Worm (Caenorhabditis elegans) whole organism, L4 larva: ENCODE data around the gene pitp-1.
A peak's percentile ranks its signal among the peaks of the same experiment; 100 is the strongest.

ENCODE experiments used
- F26F4.8 ChIP-seq: fragments of 200-800 bp; sonication (Bioruptor generic); conservative IDR thresholded peaks from 2 replicates; pipeline ENCODE4 v1.3.6; 2022; ENCODE audit warnings: missing genetic modification characterization, missing compliant biosample characterization
- F37D6.2 ChIP-seq: sonication (generic microtip); optimal IDR thresholded peaks from 2 replicates; lab custom pipeline; 2016; ENCODE audit warnings: mild to moderate bottlenecking, missing genetic modification characterization, missing compliant biosample characterization
- F44E2.7 ChIP-seq: fragments of 200-800 bp; sonication (Bioruptor generic); IDR thresholded peaks from 2 replicates; pipeline ENCODE4 v2.1.2; 2022; ENCODE audit warnings: missing genetic modification characterization, missing compliant biosample characterization
- R02D3.7 ChIP-seq: fragments of 150-350 bp; sonication (generic microtip); optimal IDR thresholded peaks from 3 replicates; lab custom pipeline; 2014; ENCODE audit warnings: missing biosample characterization, missing genetic modification characterization
- Y105C5A.15 ChIP-seq: fragments of 200-800 bp; sonication (Bioruptor generic); IDR thresholded peaks from 2 replicates; pipeline ENCODE4 v1.3.6; 2022; ENCODE audit warnings: missing genetic modification characterization, missing compliant biosample characterization
- Y5F2A.4 ChIP-seq: fragments of 200-800 bp; sonication (Bioruptor generic); optimal IDR thresholded peaks from 2 replicates; lab custom pipeline; 2018; ENCODE audit warnings: mild to moderate bottlenecking, missing genetic modification characterization, missing compliant biosample characterization
- ZK337.2 ChIP-seq: fragments of 200-800 bp; sonication (Bioruptor generic); IDR thresholded peaks from 2 replicates; pipeline ENCODE4 v1.3.6; 2022; ENCODE audit warnings: missing genetic modification reagents, missing genetic modification characterization, missing compliant biosample characterization
- aha-1 ChIP-seq: fragments of 150-350 bp; peaks from one replicate; lab custom pipeline; 2014; ENCODE audit warnings: missing biosample characterization, missing genetic modification characterization
- ama-1 ChIP-seq: fragments of 150-350 bp; optimal IDR thresholded peaks from 2 replicates; lab custom pipeline; 2014; ENCODE audit warnings: inconsistent platforms, mixed read lengths
- arid-1 ChIP-seq: fragments of 200-800 bp; sonication (Bioruptor generic); conservative IDR thresholded peaks from 2 replicates; pipeline ENCODE4 v1.3.6; 2022; ENCODE audit warnings: missing genetic modification reagents, missing genetic modification characterization, missing compliant biosample characterization
- ceh-20 ChIP-seq: fragments of 200-800 bp; sonication (Bioruptor generic); IDR thresholded peaks from 2 replicates; pipeline ENCODE4 v1.3.6; 2022; ENCODE audit warnings: missing genetic modification reagents, missing genetic modification characterization, missing compliant biosample characterization
- ceh-32 ChIP-seq: sonication (generic microtip); optimal IDR thresholded peaks from 2 replicates; lab custom pipeline; 2016; ENCODE audit warnings: mild to moderate bottlenecking, missing genetic modification characterization, missing compliant biosample characterization; ENCODE audit not compliant: poor library complexity
- ceh-62 ChIP-seq: sonication (generic microtip); optimal IDR thresholded peaks from 2 replicates; lab custom pipeline; 2017; ENCODE audit warnings: missing biosample characterization, missing genetic modification characterization
- ceh-82 ChIP-seq: sonication (generic microtip); optimal IDR thresholded peaks from 2 replicates; lab custom pipeline; 2017; ENCODE audit warnings: missing biosample characterization, missing genetic modification characterization
- ces-1 ChIP-seq: fragments of 150-350 bp; sonication (generic microtip); optimal IDR thresholded peaks from 4 replicates; lab custom pipeline; 2014; ENCODE audit warnings: missing biosample characterization, missing genetic modification reagents, missing genetic modification characterization
- cey-2 ChIP-seq: sonication (generic microtip); optimal IDR thresholded peaks from 3 replicates; lab custom pipeline; 2017; ENCODE audit warnings: missing genetic modification characterization, mild to moderate bottlenecking, missing compliant biosample characterization, antibody characterized with exemption, borderline replicate concordance; ENCODE audit not compliant: insufficient read depth
- daf-12 ChIP-seq: fragments of 150-350 bp; optimal IDR thresholded peaks from 2 replicates; lab custom pipeline; 2014; ENCODE audit warnings: missing biosample characterization, missing genetic modification reagents, missing genetic modification characterization
- duxl-1 ChIP-seq: sonication (generic microtip); optimal IDR thresholded peaks from 2 replicates; lab custom pipeline; 2016; ENCODE audit warnings: mild to moderate bottlenecking, missing genetic modification characterization, moderate library complexity, missing compliant biosample characterization; ENCODE audit not compliant: poor library complexity
- egl-27 ChIP-seq: sonication (generic microtip); optimal IDR thresholded peaks from 3 replicates; lab custom pipeline; 2017; ENCODE audit warnings: missing biosample characterization, missing genetic modification reagents, missing genetic modification characterization
- hlh-30 ChIP-seq: sonication (generic microtip); optimal IDR thresholded peaks from 2 replicates; lab custom pipeline; 2017; ENCODE audit warnings: antibody characterized with exemption, mild to moderate bottlenecking, missing genetic modification characterization, missing compliant biosample characterization; ENCODE audit not compliant: insufficient read depth
- lim-7 ChIP-seq: fragments of 200-800 bp; sonication (Bioruptor generic); IDR thresholded peaks from 2 replicates; pipeline ENCODE4 v1.3.6; 2022; ENCODE audit warnings: missing genetic modification characterization, missing compliant biosample characterization
- lin-1 ChIP-seq: fragments of 200-800 bp; sonication (Bioruptor generic); IDR thresholded peaks from 2 replicates; pipeline ENCODE4 v1.3.6; 2022; ENCODE audit warnings: missing genetic modification reagents, missing genetic modification characterization, missing compliant biosample characterization
- lin-39 ChIP-seq: fragments of 150-350 bp; optimal IDR thresholded peaks from 2 replicates; lab custom pipeline; 2014; ENCODE audit warnings: missing biosample characterization, missing genetic modification reagents, missing genetic modification characterization
- lir-3 ChIP-seq: sonication (generic microtip); optimal IDR thresholded peaks from 2 replicates; lab custom pipeline; 2016; ENCODE audit warnings: mild to moderate bottlenecking, missing genetic modification characterization, missing compliant biosample characterization
- lsy-2 ChIP-seq, 2 experiments: fragments of 150-350 bp in 1 of 2; sonication (generic microtip) in 1 of 2; optimal IDR thresholded peaks; 2 replicates each; lab custom pipeline; 2014 to 2017; ENCODE audit warnings: missing biosample characterization in 2 of 2, missing genetic modification characterization in 2 of 2
- madf-9 ChIP-seq: fragments of 200-800 bp; sonication (Bioruptor generic); conservative IDR thresholded peaks from 2 replicates; pipeline ENCODE4 v1.3.6; 2022; ENCODE audit warnings: missing genetic modification reagents, missing genetic modification characterization, missing compliant biosample characterization
- mdt-29 ChIP-seq: fragments of 200-800 bp; sonication (Bioruptor generic); IDR thresholded peaks from 2 replicates; pipeline ENCODE4 v1.3.6; 2022; ENCODE audit warnings: missing genetic modification reagents, missing genetic modification characterization, missing compliant biosample characterization
- mep-1 ChIP-seq: fragments of 150-350 bp; sonication (generic microtip); optimal IDR thresholded peaks from 3 replicates; lab custom pipeline; 2014; ENCODE audit warnings: missing biosample characterization, missing genetic modification characterization
- mxl-2 ChIP-seq: fragments of 200-800 bp; sonication (Bioruptor generic); conservative IDR thresholded peaks from 2 replicates; pipeline ENCODE4 v1.3.6; 2022; ENCODE audit warnings: missing genetic modification reagents, missing genetic modification characterization, missing compliant biosample characterization
- nhr-102 ChIP-seq: sonication (generic microtip); optimal IDR thresholded peaks from 2 replicates; lab custom pipeline; 2016; ENCODE audit warnings: mild to moderate bottlenecking, missing genetic modification characterization, moderate library complexity, missing compliant biosample characterization
- nhr-11 ChIP-seq: fragments of 150-350 bp; optimal IDR thresholded peaks from 2 replicates; lab custom pipeline; 2014; ENCODE audit warnings: missing biosample characterization, missing genetic modification characterization
- nhr-111 ChIP-seq: fragments of 200-800 bp; sonication (Bioruptor generic); optimal IDR thresholded peaks from 2 replicates; lab custom pipeline; 2018; ENCODE audit warnings: mild to moderate bottlenecking, missing genetic modification characterization, missing compliant biosample characterization
- nhr-25 ChIP-seq: sonication (generic microtip); optimal IDR thresholded peaks from 2 replicates; lab custom pipeline; 2017; ENCODE audit warnings: missing genetic modification characterization, mild to moderate bottlenecking, missing compliant biosample characterization, antibody characterized with exemption, moderate library complexity, borderline replicate concordance; ENCODE audit not compliant: insufficient read depth
- nhr-28 ChIP-seq: fragments of 150-350 bp; optimal IDR thresholded peaks from 2 replicates; lab custom pipeline; 2014; ENCODE audit warnings: missing biosample characterization, missing genetic modification characterization
- nhr-41 ChIP-seq: fragments of 200-800 bp; sonication (Bioruptor generic); IDR thresholded peaks from 2 replicates; pipeline ENCODE4 v1.3.6; 2022; ENCODE audit warnings: missing genetic modification reagents, missing genetic modification characterization, missing compliant biosample characterization
- nhr-48 ChIP-seq: sonication (generic microtip); optimal IDR thresholded peaks from 2 replicates; lab custom pipeline; 2016; ENCODE audit warnings: mild to moderate bottlenecking, missing genetic modification characterization, missing compliant biosample characterization
- nhr-76 ChIP-seq: fragments of 150-350 bp; optimal IDR thresholded peaks from 2 replicates; lab custom pipeline; 2014; ENCODE audit warnings: missing biosample characterization, missing genetic modification characterization
- php-3 ChIP-seq: fragments of 200-800 bp; sonication (Bioruptor generic); IDR thresholded peaks from 2 replicates; pipeline ENCODE4 v1.3.6; 2022; ENCODE audit warnings: missing genetic modification reagents, missing genetic modification characterization, missing compliant biosample characterization
- rbr-2 ChIP-seq: sonication (generic microtip); optimal IDR thresholded peaks from 2 replicates; lab custom pipeline; 2016; ENCODE audit warnings: missing genotype, missing genetic modification characterization, missing compliant biosample characterization
- sdz-12 ChIP-seq: fragments of 200-800 bp; sonication (Bioruptor generic); optimal IDR thresholded peaks from 2 replicates; lab custom pipeline; 2018; ENCODE audit warnings: mild to moderate bottlenecking, missing genetic modification characterization, missing compliant biosample characterization
- set-16 ChIP-seq: fragments of 200-800 bp; sonication (Bioruptor generic); IDR thresholded peaks from 2 replicates; pipeline ENCODE4 v1.3.6; 2022; ENCODE audit warnings: missing genetic modification reagents, missing genetic modification characterization, missing compliant biosample characterization
- snpc-1.2 ChIP-seq: fragments of 200-800 bp; sonication (Bioruptor generic); IDR thresholded peaks from 2 replicates; pipeline ENCODE4 v1.3.6; 2022; ENCODE audit warnings: missing genetic modification reagents, missing genetic modification characterization, missing compliant biosample characterization
- tag-97 ChIP-seq: fragments of 200-800 bp; sonication (Bioruptor generic); IDR thresholded peaks from 2 replicates; pipeline ENCODE4 v1.3.6; 2022; ENCODE audit warnings: missing genetic modification characterization, missing compliant biosample characterization
- tra-1 ChIP-seq: fragments of 200-800 bp; sonication (Bioruptor generic); IDR thresholded peaks from 2 replicates; pipeline ENCODE4 v1.3.6; 2022; ENCODE audit warnings: missing genetic modification reagents, missing genetic modification characterization, missing compliant biosample characterization
- unc-39 ChIP-seq: sonication (generic microtip); optimal IDR thresholded peaks from 2 replicates; lab custom pipeline; 2017; ENCODE audit warnings: missing biosample characterization, missing genetic modification characterization
- unc-62 ChIP-seq, 3 experiments: fragments of 150-350 bp in 1 of 3; sonication (generic microtip); optimal IDR thresholded peaks in 2 of 3; peaks in 1 of 3; 1 replicate in 1 of 3; 2 replicates in 2 of 3; lab custom pipeline; 2014 to 2017; ENCODE audit warnings: missing biosample characterization in 3 of 3, missing genetic modification characterization in 3 of 3, missing genetic modification reagents in 3 of 3, missing genotype in 1 of 3
- zfp-2 ChIP-seq: sonication (generic microtip); optimal IDR thresholded peaks from 2 replicates; lab custom pipeline; 2016; ENCODE audit warnings: mild to moderate bottlenecking, missing genetic modification characterization, missing compliant biosample characterization
- zfp-3 ChIP-seq: fragments of 200-800 bp; sonication (Bioruptor generic); conservative IDR thresholded peaks from 2 replicates; pipeline ENCODE4 v1.3.6; 2022; ENCODE audit warnings: missing genetic modification reagents, missing genetic modification characterization, missing compliant biosample characterization
- zip-11 ChIP-seq: fragments of 200-800 bp; sonication (Bioruptor generic); IDR thresholded peaks from 2 replicates; pipeline ENCODE4 v1.3.6; 2022; ENCODE audit warnings: missing genetic modification characterization, missing compliant biosample characterization
- ztf-11 ChIP-seq: fragments of 150-350 bp; optimal IDR thresholded peaks from 2 replicates; lab custom pipeline; 2014; ENCODE audit warnings: missing biosample characterization, missing genetic modification characterization
- ztf-7 ChIP-seq: fragments of 150-350 bp; optimal IDR thresholded peaks from 2 replicates; lab custom pipeline; 2014; ENCODE audit warnings: missing biosample characterization, missing genetic modification characterization

The pitp-1 gene

DNA sequence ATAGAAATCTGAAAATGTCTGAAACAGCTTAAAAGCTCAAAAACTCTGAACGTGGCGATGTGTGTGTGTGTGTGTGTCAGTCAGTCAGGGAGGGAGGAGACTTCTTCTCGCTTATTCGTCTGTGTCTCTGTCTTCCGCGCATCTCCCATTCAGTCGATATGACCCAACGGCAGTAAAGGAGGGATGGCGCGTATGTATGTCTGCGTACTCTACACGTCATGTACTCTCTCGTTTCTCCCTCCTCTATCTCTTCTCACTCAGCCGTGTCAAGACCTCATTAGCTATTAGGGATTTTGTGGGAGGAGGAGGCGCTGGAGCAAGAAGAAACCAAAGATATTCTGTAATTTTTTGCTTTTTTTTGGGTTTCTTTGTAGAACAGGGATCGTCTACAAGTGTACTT lies 2.4 kb upstream of the pitp-1 start (continued):
- peak; percentile 15 for TF ChIP-seq F37D6.2 (tag; lab: Kevin White, UChicago)
- TF ChIP-seq madf-9 (GFP tag; lab: Robert Waterston, UW), result 0 out of 2 replicates have a peak, but pooled peaks have one; percentile 12
- no peak for TF ChIP-seq ama-1 (lab: Kevin White, UChicago)
- no peak for TF ChIP-seq daf-12
- TF ChIP-seq nhr-11 (tag; lab: Kevin White, UChicago), result no peak
- TF ChIP-seq lsy-2 (tag; optimal IDR thresholded peaks at IDR 0.05; lab: Kevin White, UChicago), result peak; percentile 57 to 62
- no peak for TF ChIP-seq R02D3.7 (tag; lab: Kevin White, UChicago)
- no peak for TF ChIP-seq set-16
- TF ChIP-seq nhr-41 (GFP tag; lab: Robert Waterston, UW), result no peak
- no peak for TF ChIP-seq Y105C5A.15
- TF ChIP-seq rbr-2 (tag; lab: Kevin White, UChicago), result peak; percentile 71
- no peak for TF ChIP-seq duxl-1
- TF ChIP-seq egl-27 (tag; lab: Kevin White, UChicago), result no peak
- no peak for TF ChIP-seq ceh-82 (tag; lab: Kevin White, UChicago)
- TF ChIP-seq zfp-2 (tag; lab: Kevin White, UChicago), result no peak
- peak in 1 of 2 experiments; percentile 63 for TF ChIP-seq unc-62 (GFP tag; optimal IDR thresholded peaks at IDR 0.05 in 1 of 2; lab: Kevin White, UChicago)
- no peak for TF ChIP-seq unc-62 (tag; optimal IDR thresholded peaks at IDR 0.05; lab: Kevin White, UChicago)
- TF ChIP-seq Y5F2A.4 (GFP tag; lab: Kevin White, UChicago), result no peak
- no peak for TF ChIP-seq nhr-111
- TF ChIP-seq mdt-29 (GFP tag; lab: Robert Waterston, UW), result no peak
- TF ChIP-seq php-3, result no peak
- TF ChIP-seq ztf-7 (tag; lab: Kevin White, UChicago), result no peak
- no peak for TF ChIP-seq F44E2.7 (GFP tag; lab: Robert Waterston, UW)
- no peak for TF ChIP-seq unc-39 (tag; lab: Kevin White, UChicago)
- TF ChIP-seq sdz-12 (GFP tag; lab: Kevin White, UChicago), result no peak
- TF ChIP-seq ceh-20, result no peak
- TF ChIP-seq lim-7 (GFP tag; lab: Robert Waterston, UW), result no peak
- TF ChIP-seq cey-2 (tag; lab: Kevin White, UChicago), result no peak
- TF ChIP-seq nhr-25 (tag; lab: Kevin White, UChicago), result no peak
- no peak for TF ChIP-seq tra-1 (GFP tag; lab: Robert Waterston, UW)
- TF ChIP-seq arid-1, result no peak
- no peak for TF ChIP-seq lin-1 (GFP tag; lab: Robert Waterston, UW)
- peak; percentile 77 for TF ChIP-seq hlh-30
- TF ChIP-seq mep-1, result peak; percentile 71
- TF ChIP-seq snpc-1.2 (GFP tag; lab: Robert Waterston, UW), result no peak
- TF ChIP-seq tag-97 (GFP tag; lab: Robert Waterston, UW), result no peak
- no peak for TF ChIP-seq ceh-32
- TF ChIP-seq ceh-62 (tag; lab: Kevin White, UChicago), result no peak
- no peak for TF ChIP-seq lir-3 (tag; lab: Kevin White, UChicago)
- TF ChIP-seq zfp-3 (GFP tag; lab: Robert Waterston, UW), result no peak
- no peak for TF ChIP-seq nhr-48 (tag; lab: Kevin White, UChicago)
- TF ChIP-seq ZK337.2, result no peak
- TF ChIP-seq nhr-76, result no peak
- TF ChIP-seq nhr-28 (tag; lab: Kevin White, UChicago), result peak; percentile 53
- TF ChIP-seq lin-39 (tag; lab: Kevin White, UChicago), result no peak
- TF ChIP-seq zip-11 (GFP tag; lab: Robert Waterston, UW), result no peak
- no peak for TF ChIP-seq ztf-11 (tag; lab: Kevin White, UChicago)
- TF ChIP-seq ces-1 (GFP tag; lab: Kevin White, UChicago), result no peak
- TF ChIP-seq F26F4.8 (GFP tag; lab: Robert Waterston, UW), result no peak
- TF ChIP-seq nhr-102 (tag; lab: Kevin White, UChicago), result no peak
- TF ChIP-seq mxl-2 (GFP tag; lab: Robert Waterston, UW), result no peak
- peak; percentile 65 for TF ChIP-seq aha-1 (tag; lab: Kevin White, UChicago)
